Worm (Caenorhabditis elegans): Measurements from ENCODE around the gene csp-2.
A peak's percentile ranks its signal among the peaks of the same experiment; 100 is the strongest.

csp-2 gene

ce11 chrIV:6329339-6329738 is 21.8 kb downstream of the csp-2 start, which contains the start of gene seu-1:
TSS of gene seu-1 (plus strand) at chrIV:6329639.
- TF ChIP-seq alr-1 (tag; optimal IDR thresholded peaks at IDR 0.05), result no peak
- no peak for TF ChIP-seq aly-2 (tag; optimal IDR thresholded peaks at IDR 0.05)

ce11 chrIV:6330790-6331189 is 23.3 kb downstream of the csp-2 start:
- peak; percentile 68 for TF ChIP-seq fos-1 (tag; optimal IDR thresholded peaks at IDR 0.05)
- no peak for TF ChIP-seq nhr-11 (tag; optimal IDR thresholded peaks at IDR 0.05)

- no peak for TF ChIP-seq C34F6.9 (tag; optimal IDR thresholded peaks at IDR 0.05)
- TF ChIP-seq ama-1 (optimal IDR thresholded peaks at IDR 0.05), result no peak
- TF ChIP-seq ztf-4 (tag; optimal IDR thresholded peaks at IDR 0.05), result no peak
- no peak for TF ChIP-seq ceh-16 (tag; optimal IDR thresholded peaks at IDR 0.05)
- TF ChIP-seq unc-39 (tag; optimal IDR thresholded peaks at IDR 0.05), result no peak
- no peak for TF ChIP-seq gmeb-1 (tag; optimal IDR thresholded peaks at IDR 0.05)
- no peak for TF ChIP-seq F13H6.1 (tag; optimal IDR thresholded peaks at IDR 0.05)
- TF ChIP-seq crh-2 (tag; optimal IDR thresholded peaks at IDR 0.05), result no peak
- no peak for TF ChIP-seq egl-27 (tag; optimal IDR thresholded peaks at IDR 0.05)
- no peak for TF ChIP-seq ztf-11 (tag; optimal IDR thresholded peaks at IDR 0.05)
- no peak for TF ChIP-seq skn-1 (tag; optimal IDR thresholded peaks at IDR 0.05)
- TF ChIP-seq mbf-1 (tag; optimal IDR thresholded peaks at IDR 0.05), result no peak
- TF ChIP-seq nhr-23 (tag; optimal IDR thresholded peaks at IDR 0.05), result no peak
- TF ChIP-seq nhr-77 (tag; optimal IDR thresholded peaks at IDR 0.05), result no peak
- TF ChIP-seq mab-5 (tag; optimal IDR thresholded peaks at IDR 0.05), result no peak
- no peak for TF ChIP-seq peb-1 (tag; optimal IDR thresholded peaks at IDR 0.05)
- no peak for TF ChIP-seq nhr-11 (tag; optimal IDR thresholded peaks at IDR 0.05)
- no peak for TF ChIP-seq Y55F3AM.14 (GFP tag; optimal IDR thresholded peaks at IDR 0.05)
Observed at ce11 chrIV:6333915-6334314, 26.4 kb downstream of the csp-2 start, which contains the start of gene blos-2. TSS of gene blos-2 (plus strand) at chrIV:6334215.

- TF ChIP-seq ztf-1 (GFP tag; conservative IDR thresholded peaks at IDR 0.05), result no peak
- no peak for TF ChIP-seq nhr-6 (tag; optimal IDR thresholded peaks at IDR 0.05)
- no peak for TF ChIP-seq ama-1 (optimal IDR thresholded peaks at IDR 0.05)
- TF ChIP-seq ztf-4 (tag; optimal IDR thresholded peaks at IDR 0.05), result no peak
- no peak for TF ChIP-seq ceh-82 (tag; optimal IDR thresholded peaks at IDR 0.05)
- no peak for TF ChIP-seq Y55F3AM.14 (GFP tag; optimal IDR thresholded peaks at IDR 0.05)
- peak; percentile 9 for TF ChIP-seq nhr-129 (tag; optimal IDR thresholded peaks at IDR 0.05)
- no peak for TF ChIP-seq nhr-11 (tag; optimal IDR thresholded peaks at IDR 0.05)
- TF ChIP-seq dmd-4 (tag; optimal IDR thresholded peaks at IDR 0.05), result no peak
- TF ChIP-seq lin-39 (tag; optimal IDR thresholded peaks at IDR 0.05), result no peak
- peak; percentile 9 for TF ChIP-seq sma-9 (GFP tag; optimal IDR thresholded peaks at IDR 0.05)
- TF ChIP-seq sma-9 (tag; optimal IDR thresholded peaks at IDR 0.05), result no peak
- no peak for TF ChIP-seq R02D3.7 (tag; optimal IDR thresholded peaks at IDR 0.05)
Observed at ce11 chrIV:6335908-6336307, 28.4 kb downstream of the csp-2 start, which contains the start of gene mif-4. TSS of gene mif-4 (minus strand) at chrIV:6335994.

- no peak for TF ChIP-seq mbf-1 (tag; optimal IDR thresholded peaks at IDR 0.05)
- TF ChIP-seq nhr-11 (tag; optimal IDR thresholded peaks at IDR 0.05), result no peak
- peak; percentile 81 for TF ChIP-seq mab-5 (tag; optimal IDR thresholded peaks at IDR 0.05)
- no peak for TF ChIP-seq ztf-1 (GFP tag; conservative IDR thresholded peaks at IDR 0.05)
- no peak for TF ChIP-seq dmd-4 (tag; optimal IDR thresholded peaks at IDR 0.05)
- TF ChIP-seq blmp-1 (tag; optimal IDR thresholded peaks at IDR 0.05; ENCODE audit: insufficient read depth), result peak; percentile 98
- TF ChIP-seq R02D3.7 (tag; optimal IDR thresholded peaks at IDR 0.05), result peak; percentile 27
- TF ChIP-seq crh-2 (tag; optimal IDR thresholded peaks at IDR 0.05), result peak; percentile 96
- peak; percentile 64 to 95 for TF ChIP-seq lsy-2 (tag; optimal IDR thresholded peaks at IDR 0.05)
- TF ChIP-seq F13H6.1 (tag; optimal IDR thresholded peaks at IDR 0.05), result peak; percentile 97
- TF ChIP-seq gmeb-1 (tag; optimal IDR thresholded peaks at IDR 0.05), result peak; percentile 89
- TF ChIP-seq ceh-82 (tag; optimal IDR thresholded peaks at IDR 0.05), result peak; percentile 45
- peak; percentile 91 for TF ChIP-seq Y55F3AM.14 (GFP tag; optimal IDR thresholded peaks at IDR 0.05)
- TF ChIP-seq ztf-11 (tag; optimal IDR thresholded peaks at IDR 0.05), result no peak
- TF ChIP-seq nhr-10 (tag; optimal IDR thresholded peaks at IDR 0.05), result peak; percentile 74
- peak; percentile 41 for TF ChIP-seq zag-1 (tag; optimal IDR thresholded peaks at IDR 0.05)
- TF ChIP-seq ceh-16 (tag; optimal IDR thresholded peaks at IDR 0.05), result peak; percentile 77
- no peak for TF ChIP-seq unc-39 (tag; optimal IDR thresholded peaks at IDR 0.05)
- peak; percentile 99 for TF ChIP-seq C34F6.9 (tag; optimal IDR thresholded peaks at IDR 0.05)
- peak; percentile 62 for TF ChIP-seq lin-11 (tag; optimal IDR thresholded peaks at IDR 0.05)
- TF ChIP-seq mdl-1 (tag; optimal IDR thresholded peaks at IDR 0.05), result peak; percentile 98 to 99
- TF ChIP-seq ztf-4 (tag; optimal IDR thresholded peaks at IDR 0.05), result peak; percentile 96
- peak; percentile 53 for TF ChIP-seq skn-1 (tag; optimal IDR thresholded peaks at IDR 0.05)
- TF ChIP-seq alr-1 (tag; optimal IDR thresholded peaks at IDR 0.05), result no peak
- peak; percentile 88 for TF ChIP-seq unc-62 (GFP tag; optimal IDR thresholded peaks at IDR 0.05)
- TF ChIP-seq nhr-12 (tag; optimal IDR thresholded peaks at IDR 0.05), result no peak
- peak; percentile 95 for TF ChIP-seq nhr-6 (tag; optimal IDR thresholded peaks at IDR 0.05)
- peak; percentile 98 for TF ChIP-seq sem-4 (tag; optimal IDR thresholded peaks at IDR 0.05)
- peak; percentile 98 for TF ChIP-seq nhr-21 (tag; optimal IDR thresholded peaks at IDR 0.05)
- peak; percentile 98 for TF ChIP-seq nhr-129 (tag; optimal IDR thresholded peaks at IDR 0.05)
- peak; percentile 97 for TF ChIP-seq sma-3 (GFP tag; optimal IDR thresholded peaks at IDR 0.05)
- TF ChIP-seq snpc-4 (tag; optimal IDR thresholded peaks at IDR 0.05), result peak; percentile 57
- peak; percentile 23 for TF ChIP-seq ama-1 (optimal IDR thresholded peaks at IDR 0.05)
- peak; percentile 87 for TF ChIP-seq egl-27 (tag; optimal IDR thresholded peaks at IDR 0.05)
- TF ChIP-seq unc-55 (GFP tag; optimal IDR thresholded peaks at IDR 0.05), result peak; percentile 80
- TF ChIP-seq nhr-23 (tag; optimal IDR thresholded peaks at IDR 0.05), result no peak
Observed at ce11 chrIV:6336748-6337147, 29.2 kb downstream of the csp-2 start.
